Worm (Caenorhabditis elegans): ENCODE measurements around the gene srt-50.

The srt-50 gene

ce11 chrIV:15074392-15074791, at the start of gene srt-50:
Gene srt-50 (plus strand): TSS chrIV:15074692.
- TF ChIP-seq F13C5.2 (tag; optimal IDR thresholded peaks at IDR 0.05) (no peak), flt-1 (GFP tag; IDR thresholded peaks at IDR 0.05) (no peak), ceh-36 (tag; optimal IDR thresholded peaks at IDR 0.05) (no peak), ceh-13 (GFP tag; optimal IDR thresholded peaks at IDR 0.05) (no peak), scrt-1 (GFP tag; IDR thresholded peaks at IDR 0.05) (no peak), pes-1 (GFP tag; IDR thresholded peaks at IDR 0.05) (no peak), B0310.2 (tag; optimal IDR thresholded peaks at IDR 0.05) (no peak), tra-4 (tag; optimal IDR thresholded peaks at IDR 0.05) (no peak)

- TF ChIP-seq F13C5.2 (tag; optimal IDR thresholded peaks at IDR 0.05), result peak; percentile 46
- TF ChIP-seq hmbx-1 (tag; optimal IDR thresholded peaks at IDR 0.05), result no peak
- no peak for TF ChIP-seq pes-1 (GFP tag; IDR thresholded peaks at IDR 0.05)
These were observed 49.1 kb upstream of the srt-50 start, which contains the start of gene fcd-2 for ce11 chrIV:15025384-15025783. Gene fcd-2 (plus strand): TSS chrIV:15025710.

- TF ChIP-seq sea-1 (GFP tag; conservative IDR thresholded peaks at IDR 0.05) (no peak), scrt-1 (GFP tag; IDR thresholded peaks at IDR 0.05) (no peak), aly-1 (tag; optimal IDR thresholded peaks at IDR 0.05) (no peak), pes-1 (GFP tag; IDR thresholded peaks at IDR 0.05) (no peak), hmbx-1 (tag; optimal IDR thresholded peaks at IDR 0.05) (no peak), ceh-13 (GFP tag; optimal IDR thresholded peaks at IDR 0.05) (no peak), B0310.2 (tag; optimal IDR thresholded peaks at IDR 0.05) (no peak), tbx-11 (GFP tag; IDR thresholded peaks at IDR 0.05) (no peak), F13C5.2 (tag; optimal IDR thresholded peaks at IDR 0.05) (no peak)
These were observed 47.2 kb upstream of the srt-50 start for ce11 chrIV:15027334-15027733.

ce11 chrIV:15027884-15028283, 46.6 kb upstream of the srt-50 start:
- TF ChIP-seq tbx-11 (GFP tag; IDR thresholded peaks at IDR 0.05) (no peak), ceh-36 (tag; optimal IDR thresholded peaks at IDR 0.05) (no peak), pes-1 (GFP tag; IDR thresholded peaks at IDR 0.05) (no peak), B0310.2 (tag; optimal IDR thresholded peaks at IDR 0.05) (no peak), F13C5.2 (tag; optimal IDR thresholded peaks at IDR 0.05) (no peak), ceh-13 (GFP tag; optimal IDR thresholded peaks at IDR 0.05) (no peak), scrt-1 (GFP tag; IDR thresholded peaks at IDR 0.05) (no peak), ama-1 (optimal IDR thresholded peaks at IDR 0.05) (no peak), flt-1 (GFP tag; IDR thresholded peaks at IDR 0.05) (no peak)

ce11 chrIV:15028386-15028785, 46.1 kb upstream of the srt-50 start:
- TF ChIP-seq B0310.2 (tag; optimal IDR thresholded peaks at IDR 0.05), result no peak
- TF ChIP-seq sea-1 (GFP tag; conservative IDR thresholded peaks at IDR 0.05), result no peak
- no peak for TF ChIP-seq aly-1 (tag; optimal IDR thresholded peaks at IDR 0.05)
- no peak for TF ChIP-seq ceh-13 (GFP tag; optimal IDR thresholded peaks at IDR 0.05)
- TF ChIP-seq scrt-1 (GFP tag; IDR thresholded peaks at IDR 0.05), result no peak
- TF ChIP-seq tra-4 (tag; optimal IDR thresholded peaks at IDR 0.05), result no peak
- no peak for TF ChIP-seq F13C5.2 (tag; optimal IDR thresholded peaks at IDR 0.05)
- no peak for TF ChIP-seq hmbx-1 (tag; optimal IDR thresholded peaks at IDR 0.05)
- TF ChIP-seq flt-1 (GFP tag; IDR thresholded peaks at IDR 0.05), result no peak

- TF ChIP-seq ceh-36 (tag; optimal IDR thresholded peaks at IDR 0.05) (no peak), sea-1 (GFP tag; conservative IDR thresholded peaks at IDR 0.05) (no peak), ceh-13 (GFP tag; optimal IDR thresholded peaks at IDR 0.05) (no peak), tbx-37 (GFP tag; conservative IDR thresholded peaks at IDR 0.05) (no peak), scrt-1 (GFP tag; IDR thresholded peaks at IDR 0.05) (no peak), flt-1 (GFP tag; IDR thresholded peaks at IDR 0.05) (no peak), hmbx-1 (tag; optimal IDR thresholded peaks at IDR 0.05) (no peak), F13C5.2 (tag; optimal IDR thresholded peaks at IDR 0.05) (no peak), pes-1 (GFP tag; IDR thresholded peaks at IDR 0.05) (no peak)
These were observed 45.6 kb upstream of the srt-50 start, which contains the start of gene Y41E3.8 for ce11 chrIV:15028891-15029290. Gene Y41E3.8 (minus strand): TSS chrIV:15028978.

ce11 chrIV:15029565-15029964, 44.9 kb upstream of the srt-50 start:
- TF ChIP-seq ets-7 (tag; optimal IDR thresholded peaks at IDR 0.05), result no peak
- TF ChIP-seq ama-1 (optimal IDR thresholded peaks at IDR 0.05), result no peak
- no peak for TF ChIP-seq ceh-36 (tag; optimal IDR thresholded peaks at IDR 0.05)
- TF ChIP-seq tra-4 (tag; optimal IDR thresholded peaks at IDR 0.05), result no peak
- TF ChIP-seq hmbx-1 (tag; optimal IDR thresholded peaks at IDR 0.05), result no peak
- no peak for TF ChIP-seq ceh-13 (GFP tag; optimal IDR thresholded peaks at IDR 0.05)
- no peak for TF ChIP-seq tbx-37 (GFP tag; conservative IDR thresholded peaks at IDR 0.05)
- TF ChIP-seq B0310.2 (tag; optimal IDR thresholded peaks at IDR 0.05), result no peak
- TF ChIP-seq pes-1 (GFP tag; IDR thresholded peaks at IDR 0.05), result no peak
- TF ChIP-seq F13C5.2 (tag; optimal IDR thresholded peaks at IDR 0.05), result no peak
- TF ChIP-seq scrt-1 (GFP tag; IDR thresholded peaks at IDR 0.05), result no peak
- TF ChIP-seq hnd-1 (tag; optimal IDR thresholded peaks at IDR 0.05), result no peak
- TF ChIP-seq flt-1 (GFP tag; IDR thresholded peaks at IDR 0.05), result no peak
- no peak for TF ChIP-seq hmg-4 (GFP tag; optimal IDR thresholded peaks at IDR 0.05)

ce11 chrIV:15036974-15037373, 37.5 kb upstream of the srt-50 start, which contains the start of gene eef-1B.2:
Gene eef-1B.2 (plus strand): TSS chrIV:15037331.
- peak; percentile 31 for TF ChIP-seq ama-1 (optimal IDR thresholded peaks at IDR 0.05)
- no peak for TF ChIP-seq ceh-36 (tag; optimal IDR thresholded peaks at IDR 0.05)

- TF ChIP-seq hmg-4 (GFP tag; optimal IDR thresholded peaks at IDR 0.05) (no peak), tbx-11 (GFP tag; IDR thresholded peaks at IDR 0.05) (no peak)
These were observed 37.0 kb upstream of the srt-50 start for ce11 chrIV:15037492-15037891.
